Fruit fly (Drosophila melanogaster): ENCODE data around the gene Zif.

DNA sequence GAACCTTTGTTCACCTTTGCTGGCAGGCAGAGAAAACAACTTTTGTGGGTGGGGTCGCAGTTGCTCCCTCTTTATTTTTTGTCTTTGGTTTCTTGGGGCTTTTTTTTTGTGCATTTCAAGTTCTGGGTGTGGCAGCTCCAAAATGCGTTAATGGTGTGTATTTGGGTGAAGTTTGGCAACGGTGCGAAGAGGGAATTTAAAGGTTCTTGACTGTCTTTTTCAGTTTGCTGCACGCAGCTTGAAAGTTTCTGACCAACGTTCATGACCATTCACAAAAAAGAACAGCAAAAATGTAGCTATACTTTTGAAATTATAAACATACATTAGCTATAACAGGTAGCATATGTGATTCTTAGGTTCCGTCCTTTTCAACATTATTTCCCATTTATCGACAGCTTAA lies 24.6 kb upstream of the Zif start:
- no peak for TF ChIP-seq CG8478 (optimal IDR thresholded peaks at IDR 0.05)
- no peak for TF ChIP-seq CTCF (optimal IDR thresholded peaks at IDR 0.05)

Measured in S2 (cell line).